Fruit fly (Drosophila melanogaster): ENCODE results near the gene sty.

Gene sty

DNA sequence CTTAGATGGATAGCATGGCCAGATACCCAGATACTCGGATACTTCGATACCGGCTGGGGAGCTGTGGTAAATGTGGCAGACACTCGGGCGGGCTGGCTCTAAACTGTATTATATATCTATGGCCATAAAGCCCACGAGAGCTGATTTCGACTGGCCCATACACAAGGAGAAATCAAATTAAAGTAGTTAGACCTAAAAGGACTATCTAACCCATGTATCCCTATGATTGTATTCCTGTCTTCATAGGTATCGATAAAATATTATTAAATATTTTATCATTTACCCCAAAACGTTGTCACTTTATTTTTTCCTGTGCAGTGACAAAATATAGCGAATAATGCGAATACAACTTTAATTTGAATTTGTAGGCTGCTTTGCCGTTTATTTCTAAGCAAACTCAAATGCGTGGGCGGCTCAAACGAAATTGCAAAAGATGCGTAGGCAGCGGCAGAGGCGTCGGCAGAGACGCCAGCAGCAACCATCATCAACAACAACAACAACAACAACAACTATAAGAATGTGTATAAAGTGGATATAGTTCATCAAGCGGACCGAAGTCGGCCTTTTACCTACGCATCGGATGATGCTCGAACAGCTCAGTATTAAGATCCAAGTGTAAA, 42.8 kb downstream of the sty start (continued):
- TF ChIP-seq pros (GFP tag; optimal IDR thresholded peaks at IDR 0.05), result no peak
- TF ChIP-seq yki (optimal IDR thresholded peaks at IDR 0.05), result no peak
- TF ChIP-seq sd (tag; optimal IDR thresholded peaks at IDR 0.05), result no peak
- no peak for TF ChIP-seq slou (GFP tag; optimal IDR thresholded peaks at IDR 0.05)
- TF ChIP-seq CG7357 (GFP tag; IDR thresholded peaks at IDR 0.05), result peak; percentile 51; the same call in 1 of the 3 replicates
- TF ChIP-seq unc-4 (GFP tag; IDR thresholded peaks at IDR 0.05; ENCODE audit: partially characterized antibody), result no peak
- TF ChIP-seq crp (GFP tag; optimal IDR thresholded peaks at IDR 0.05), result no peak
- no peak for TF ChIP-seq emc (GFP tag; optimal IDR thresholded peaks at IDR 0.05)
- no peak for TF ChIP-seq Trl (optimal IDR thresholded peaks at IDR 0.05)
- TF ChIP-seq Trl (GFP tag; optimal IDR thresholded peaks at IDR 0.05), result no peak
- no peak for TF ChIP-seq lola (GFP tag; optimal IDR thresholded peaks at IDR 0.05)
- no peak for TF ChIP-seq crol (GFP tag; IDR thresholded peaks at IDR 0.05)
- TF ChIP-seq zen (tag; optimal IDR thresholded peaks at IDR 0.05), result no peak
- TF ChIP-seq Dll (GFP tag; IDR thresholded peaks at IDR 0.05; ENCODE audit: partially characterized antibody), result no peak
- TF ChIP-seq CG10654 (GFP tag; optimal IDR thresholded peaks at IDR 0.05), result no peak
- no peak for TF ChIP-seq CG17829 (tag; optimal IDR thresholded peaks at IDR 0.05)
- peak; percentile 21 for TF ChIP-seq nmo (GFP tag; optimal IDR thresholded peaks at IDR 0.05)
- TF ChIP-seq CG18619 (GFP tag; optimal IDR thresholded peaks at IDR 0.05), result no peak
- TF ChIP-seq zfh1 (GFP tag; IDR thresholded peaks at IDR 0.05), result peak; percentile 64; the same call in 2 of the 3 replicates
- no peak for TF ChIP-seq chif (GFP tag; optimal IDR thresholded peaks at IDR 0.05)
- peak; percentile 69 for TF ChIP-seq unpg (GFP tag; optimal IDR thresholded peaks at IDR 0.05)
- TF ChIP-seq CG13123 (GFP tag; optimal IDR thresholded peaks at IDR 0.05), result no peak
- TF ChIP-seq ken (GFP tag; IDR thresholded peaks at IDR 0.05), result peak; percentile 70
- TF ChIP-seq MESR4 (GFP tag; optimal IDR thresholded peaks at IDR 0.05), result no peak
- no peak for TF ChIP-seq GATAe (GFP tag; conservative IDR thresholded peaks at IDR 0.05)
- 0 out of 3 replicates have a peak, but pooled peaks have one; percentile 49 for TF ChIP-seq so (GFP tag; IDR thresholded peaks at IDR 0.05)
- TF ChIP-seq CG1529 (GFP tag; optimal IDR thresholded peaks at IDR 0.05), result no peak
- no peak for TF ChIP-seq Antp (GFP tag; optimal IDR thresholded peaks at IDR 0.05)
- no peak for TF ChIP-seq CG8359 (GFP tag; optimal IDR thresholded peaks at IDR 0.05; ENCODE audit: borderline replicate concordance)
- peak; percentile 61; the same call in 2 of the 3 replicates for TF ChIP-seq B-H1 (GFP tag; IDR thresholded peaks at IDR 0.05)
- no peak for TF ChIP-seq CG4282 (GFP tag; optimal IDR thresholded peaks at IDR 0.05)
- TF ChIP-seq CG2116 (GFP tag; optimal IDR thresholded peaks at IDR 0.05), result no peak
- TF ChIP-seq Lhr (GFP tag; optimal IDR thresholded peaks at IDR 0.05), result no peak
- no peak for TF ChIP-seq chn (GFP tag; optimal IDR thresholded peaks at IDR 0.05)
- no peak for TF ChIP-seq CG31388 (GFP tag; optimal IDR thresholded peaks at IDR 0.05)
- no peak for TF ChIP-seq CG16813 (GFP tag; IDR thresholded peaks at IDR 0.05; ENCODE audit: partially characterized antibody)
- TF ChIP-seq CG18599 (GFP tag; optimal IDR thresholded peaks at IDR 0.05), result no peak
- TF ChIP-seq CG1792 (GFP tag; optimal IDR thresholded peaks at IDR 0.05), result no peak
- TF ChIP-seq CG12155 (GFP tag; optimal IDR thresholded peaks at IDR 0.05), result no peak
- TF ChIP-seq gsb-n (tag; optimal IDR thresholded peaks at IDR 0.05), result no peak
- TF ChIP-seq crc (GFP tag; optimal IDR thresholded peaks at IDR 0.05), result no peak
- TF ChIP-seq sens (GFP tag), result peak; percentile 27
- no peak for TF ChIP-seq CG16815 (GFP tag; optimal IDR thresholded peaks at IDR 0.05)
- TF ChIP-seq nau (GFP tag; optimal IDR thresholded peaks at IDR 0.05), result no peak
- peak; percentile 65 for TF ChIP-seq Ptx1 (GFP tag; IDR thresholded peaks at IDR 0.05)
- peak; percentile 70 for TF ChIP-seq Ada2b (GFP tag; IDR thresholded peaks at IDR 0.05)
- TF ChIP-seq CG6689 (GFP tag; IDR thresholded peaks at IDR 0.05), result peak; percentile 45
- no peak for TF ChIP-seq lov (optimal IDR thresholded peaks at IDR 0.05)
- 0 out of 3 replicates have a peak, but pooled peaks have one; percentile 8 for TF ChIP-seq lov (GFP tag; IDR thresholded peaks at IDR 0.05)
- no peak for TF ChIP-seq Bgb (GFP tag; IDR thresholded peaks at IDR 0.05; ENCODE audit: partially characterized antibody)
- 0 out of 2 replicates have a peak, but pooled peaks have one; percentile 21 for TF ChIP-seq E2f1 (GFP tag; IDR thresholded peaks at IDR 0.05)
